Fruit fly (Drosophila melanogaster) whole organism, pupa: ENCODE data around the gene CG9287.
A peak's percentile ranks its signal among the peaks of the same experiment; 100 is the strongest.

Experiments used
- CG10348 ChIP-seq: fragments of 200-800 bp; sonication (Bioruptor generic); IDR thresholded peaks from 2 replicates; pipeline ENCODE4 v1.3.6; 2022; ENCODE audit warnings: missing biosample characterization, missing genetic modification characterization
- CG12605 ChIP-seq: fragments of 200-800 bp; sonication (Bioruptor generic); IDR thresholded peaks from 2 replicates; pipeline ENCODE4 v1.3.6; 2022; ENCODE audit warnings: missing biosample characterization, missing genetic modification characterization
- CG13204 ChIP-seq: fragments of 200-800 bp; sonication (Bioruptor generic); optimal IDR thresholded peaks from 2 replicates; lab custom pipeline; 2018; ENCODE audit warnings: missing biosample characterization, mild to moderate bottlenecking, missing genetic modification characterization, moderate library complexity
- CG14655 ChIP-seq: fragments of 200-800 bp; sonication (Bioruptor generic); optimal IDR thresholded peaks from 3 replicates; lab custom pipeline; 2017; ENCODE audit warnings: mild to moderate bottlenecking, missing biosample characterization, missing genetic modification reagents, missing genetic modification characterization
- CG15710 ChIP-seq: fragments of 200-800 bp; sonication (Bioruptor generic); optimal IDR thresholded peaks from 2 replicates; lab custom pipeline; 2018; ENCODE audit warnings: missing biosample characterization, mild to moderate bottlenecking, missing genetic modification characterization, moderate library complexity
- CG17806 ChIP-seq: fragments of 200-800 bp; sonication (Bioruptor generic); optimal IDR thresholded peaks from 2 replicates; lab custom pipeline; 2018; ENCODE audit warnings: missing biosample characterization, mild to moderate bottlenecking, missing genetic modification characterization, moderate library complexity
- CG32121 ChIP-seq: fragments of 200-800 bp; sonication (Bioruptor generic); IDR thresholded peaks from 2 replicates; pipeline ENCODE4 v1.3.6; 2022; ENCODE audit warnings: missing biosample characterization, missing genetic modification characterization
- CG34367 ChIP-seq: fragments of 200-800 bp; sonication (Bioruptor generic); optimal IDR thresholded peaks from 2 replicates; lab custom pipeline; 2018; ENCODE audit warnings: missing biosample characterization, mild to moderate bottlenecking, missing genetic modification characterization
- CG4496 ChIP-seq: fragments of 200-800 bp; sonication (Bioruptor generic); IDR thresholded peaks from 3 replicates; pipeline ENCODE4 v1.3.6; 2022; ENCODE audit warnings: missing biosample characterization, missing genetic modification characterization
- CG8159 ChIP-seq: fragments of 200-800 bp; sonication (Bioruptor generic); optimal IDR thresholded peaks from 3 replicates; lab custom pipeline; 2018; ENCODE audit warnings: missing biosample characterization, mild to moderate bottlenecking, missing genetic modification characterization, moderate library complexity
- CG8301 ChIP-seq: fragments of 200-800 bp; sonication (Bioruptor generic); optimal IDR thresholded peaks from 2 replicates; lab custom pipeline; 2018; ENCODE audit warnings: missing biosample characterization, mild to moderate bottlenecking, missing genetic modification characterization
- CG9948 ChIP-seq: fragments of 200-800 bp; sonication (Bioruptor generic); optimal IDR thresholded peaks from 2 replicates; lab custom pipeline; 2018; ENCODE audit warnings: missing biosample characterization, mild to moderate bottlenecking, missing genetic modification characterization, moderate library complexity
- D1 ChIP-seq: fragments of 200-800 bp; sonication (Bioruptor generic); optimal IDR thresholded peaks from 2 replicates; lab custom pipeline; 2018; ENCODE audit warnings: missing biosample characterization, mild to moderate bottlenecking, missing genetic modification characterization, moderate library complexity
- EcR ChIP-seq: fragments of 200-800 bp; sonication (Bioruptor generic); optimal IDR thresholded peaks from 3 replicates; lab custom pipeline; 2019; ENCODE audit warnings: missing biosample characterization, missing genetic modification characterization, mild to moderate bottlenecking, moderate library complexity, missing genetic modification reagents
- Ets98B ChIP-seq: fragments of 200-800 bp; sonication (Bioruptor generic); IDR thresholded peaks from 2 replicates; pipeline ENCODE4 v1.3.6; 2022; ENCODE audit warnings: missing biosample characterization, missing genetic modification characterization
- Pif1A ChIP-seq: fragments of 200-800 bp; sonication (Bioruptor generic); optimal IDR thresholded peaks from 3 replicates; lab custom pipeline; 2016; ENCODE audit warnings: missing biosample characterization, missing genetic modification characterization
- Pif1B ChIP-seq: fragments of 200-800 bp; sonication (Bioruptor generic); optimal IDR thresholded peaks from 3 replicates; lab custom pipeline; 2016; ENCODE audit warnings: missing biosample characterization, missing genetic modification characterization
- Snoo ChIP-seq: fragments of 200-800 bp; sonication (Bioruptor generic); optimal IDR thresholded peaks from 3 replicates; lab custom pipeline; 2017; ENCODE audit warnings: missing biosample characterization, mild to moderate bottlenecking, missing genetic modification characterization, inconsistent platforms
- fd96Ca ChIP-seq: fragments of 200-800 bp; sonication (Bioruptor generic); IDR thresholded peaks from 3 replicates; pipeline ENCODE4 v1.3.6; 2022; ENCODE audit warnings: missing biosample characterization, missing genetic modification characterization
- gl ChIP-seq: fragments of 200-800 bp; sonication (Bioruptor generic); optimal IDR thresholded peaks from 2 replicates; lab custom pipeline; 2018; ENCODE audit warnings: missing biosample characterization, mild to moderate bottlenecking, missing genetic modification characterization
- rn ChIP-seq: fragments of 200-800 bp; sonication (Bioruptor generic); IDR thresholded peaks from 2 replicates; pipeline ENCODE4 v1.3.6; 2022; ENCODE audit warnings: missing biosample characterization, missing genetic modification characterization

The CG9287 gene

dm6 chr2L:8715454-8715853 lies 35.8 kb upstream of the CG9287 start:
- no peak for TF ChIP-seq Snoo (tag; lab: Kevin White, UChicago)
- no peak for TF ChIP-seq rn
- no peak for TF ChIP-seq CG17806
- TF ChIP-seq CG8159 (tag; lab: Kevin White, UChicago): no peak

- no peak for TF ChIP-seq CG32121 (GFP tag; lab: Robert Waterston, UW)
- no peak for TF ChIP-seq D1 (tag; lab: Kevin White, UChicago)
- no peak for TF ChIP-seq CG8301
- TF ChIP-seq CG17806: no peak
- TF ChIP-seq CG34367 (tag; lab: Kevin White, UChicago): no peak
- TF ChIP-seq fd96Ca (GFP tag; lab: Robert Waterston, UW): no peak
- TF ChIP-seq Snoo (tag; lab: Kevin White, UChicago): no peak
- TF ChIP-seq CG4496: no peak
- TF ChIP-seq CG10348 (GFP tag; lab: Robert Waterston, UW): no peak
- TF ChIP-seq CG15710 (tag; lab: Kevin White, UChicago): no peak
- TF ChIP-seq CG12605 (GFP tag; lab: Robert Waterston, UW): no peak
- TF ChIP-seq CG9948: no peak
- TF ChIP-seq CG13204 (GFP tag; lab: Kevin White, UChicago): no peak
- no peak for TF ChIP-seq gl (tag; lab: Kevin White, UChicago)
- TF ChIP-seq, all 21 proteins: peak for 0
These were observed 34.9 kb upstream of the CG9287 start for dm6 chr2L:8714513-8714912.

DNA sequence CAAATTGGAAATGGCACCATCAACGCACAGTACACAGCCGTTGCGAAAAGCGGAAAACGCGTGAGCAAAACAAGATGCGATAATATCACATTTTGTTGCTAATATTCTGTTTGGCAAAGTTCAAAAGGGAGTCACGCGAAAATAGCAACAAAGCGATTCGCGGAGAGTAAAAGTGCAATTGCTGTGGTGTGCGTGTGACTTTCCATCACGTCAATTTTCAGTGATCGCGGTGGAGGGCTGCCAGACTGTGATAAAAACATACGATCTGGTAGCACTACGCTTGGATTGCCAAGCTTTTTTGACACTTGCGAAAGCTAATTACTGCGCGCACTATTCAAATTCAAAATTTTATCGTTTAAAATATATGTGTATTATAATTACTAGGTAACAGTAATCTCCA lies 29.8 kb upstream of the CG9287 start, which contains the start of gene Hnf4:
Gene Hnf4, minus strand, starts transcription at position 199 of the 400 bp plus-strand sequence.
- no peak for TF ChIP-seq CG8159 (tag; lab: Kevin White, UChicago)
- TF ChIP-seq EcR (GFP tag; lab: Kevin White, UChicago): peak; percentile 88
- TF ChIP-seq, all 21 proteins: peak for 1

DNA sequence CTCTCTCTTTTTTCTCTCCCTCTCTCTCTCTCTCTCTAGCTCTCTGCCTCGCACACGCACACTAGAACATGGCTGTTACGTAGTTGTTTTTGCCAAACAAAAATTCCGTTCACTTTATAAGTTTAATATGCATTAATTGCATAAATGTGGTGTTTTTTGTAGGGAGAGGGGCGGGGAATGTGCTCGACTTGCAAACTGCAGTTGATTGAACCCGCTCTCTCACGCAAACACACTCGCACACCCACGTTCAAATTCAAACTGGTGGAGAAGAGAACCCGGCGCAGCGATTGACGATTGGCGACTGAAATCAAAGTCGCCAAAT lies 29.4 kb upstream of the CG9287 start:
- TF ChIP-seq EcR (GFP tag; lab: Kevin White, UChicago) (peak; percentile 96), CG4496 (no peak), CG14655 (no peak), CG9948 (no peak), CG13204 (GFP tag; lab: Kevin White, UChicago) (no peak), Snoo (tag; lab: Kevin White, UChicago) (no peak), CG8159 (tag; lab: Kevin White, UChicago) (peak; percentile 0), Ets98B (GFP tag; lab: Robert Waterston, UW) (peak; percentile 37; the same call in 1 of the 2 replicates)

DNA sequence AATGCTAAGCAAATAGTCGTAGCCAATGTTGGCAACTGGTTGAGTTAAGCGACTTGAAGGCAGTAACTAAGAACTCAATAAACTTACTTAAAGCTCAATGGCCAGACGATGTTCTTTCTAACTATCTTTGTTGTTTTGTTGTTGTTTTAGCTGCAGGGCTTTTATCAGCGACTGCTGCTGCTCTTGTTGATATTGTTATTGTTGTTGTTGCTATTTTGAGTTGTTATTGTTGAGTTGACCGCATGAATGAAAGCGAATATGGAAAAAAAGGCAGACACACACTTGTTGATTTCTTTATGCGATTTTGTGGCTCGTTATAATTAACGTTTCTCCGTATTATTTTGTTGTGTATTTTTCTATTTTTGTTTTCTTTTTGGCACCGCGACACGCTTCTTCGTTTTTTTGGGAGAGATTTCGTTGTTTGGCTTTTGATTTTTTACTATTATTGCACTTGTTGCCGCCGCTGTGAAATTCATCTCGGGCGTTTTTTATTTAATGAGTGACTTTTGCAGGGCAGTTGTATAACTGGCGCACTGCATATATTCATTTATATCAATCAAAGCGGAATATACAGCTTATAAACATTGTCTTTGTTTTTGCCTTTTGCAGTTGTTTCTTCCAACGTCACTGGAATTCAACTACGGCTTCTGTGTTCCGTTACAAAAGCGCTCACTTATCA lies 28.9 kb upstream of the CG9287 start:
- TF ChIP-seq CG17806 (no peak), Ets98B (GFP tag; lab: Robert Waterston, UW) (no peak), CG4496 (no peak), Snoo (tag; lab: Kevin White, UChicago) (no peak), fd96Ca (GFP tag; lab: Robert Waterston, UW) (no peak), rn (no peak), CG32121 (GFP tag; lab: Robert Waterston, UW) (no peak), CG14655 (no peak), EcR (GFP tag; lab: Kevin White, UChicago) (no peak), Pif1A (GFP tag; lab: Kevin White, UChicago) (no peak), gl (tag; lab: Kevin White, UChicago) (no peak), CG12605 (GFP tag; lab: Robert Waterston, UW) (no peak), CG34367 (tag; lab: Kevin White, UChicago) (no peak), CG9948 (no peak), CG13204 (GFP tag; lab: Kevin White, UChicago) (no peak)
- TF ChIP-seq, all 21 proteins: peak for 0

dm6 chr2L:8707522-8707921 lies 27.9 kb upstream of the CG9287 start:
- TF ChIP-seq CG14655 (no peak), Ets98B (GFP tag; lab: Robert Waterston, UW) (no peak), CG10348 (GFP tag; lab: Robert Waterston, UW) (no peak), CG12605 (GFP tag; lab: Robert Waterston, UW) (no peak), CG8159 (tag; lab: Kevin White, UChicago) (no peak), CG13204 (GFP tag; lab: Kevin White, UChicago) (no peak), CG15710 (tag; lab: Kevin White, UChicago) (no peak), gl (tag; lab: Kevin White, UChicago) (no peak), CG9948 (no peak), Pif1A (GFP tag; lab: Kevin White, UChicago) (no peak), CG17806 (no peak), rn (no peak), Pif1B (GFP tag; lab: Kevin White, UChicago) (no peak), CG32121 (GFP tag; lab: Robert Waterston, UW) (no peak), CG34367 (tag; lab: Kevin White, UChicago) (no peak), fd96Ca (GFP tag; lab: Robert Waterston, UW) (no peak)
